Fruit fly (Drosophila melanogaster) whole organism, wandering third instar larva: Measurements from ENCODE around the gene CG5151.

Experiments used
- Abd-B ChIP-seq: fragments of >200 bp; optimal IDR thresholded peaks from 2 replicates; lab custom pipeline; 2017; ENCODE audit warnings: missing biosample characterization, missing genetic modification characterization
- Hnf4 ChIP-seq: fragments of 200-800 bp; sonication (Bioruptor generic); optimal IDR thresholded peaks from 2 replicates; lab custom pipeline; 2016; ENCODE audit warnings: missing biosample characterization, mild to moderate bottlenecking, missing genetic modification characterization
- Hr83 ChIP-seq: fragments of 200-300 bp; sonication (Bioruptor generic); optimal IDR thresholded peaks from 2 replicates; lab custom pipeline; 2016; ENCODE audit warnings: missing biosample characterization, mild to moderate bottlenecking, missing genetic modification characterization, moderate library complexity; ENCODE audit not compliant: poor library complexity, severe bottlenecking
- Myc ChIP-seq: fragments of >200 bp; optimal IDR thresholded peaks from 2 replicates; lab custom pipeline; 2017
- br ChIP-seq: fragments of 200-800 bp; sonication (Bioruptor generic); optimal IDR thresholded peaks from 2 replicates; lab custom pipeline; 2016; ENCODE audit warnings: missing biosample characterization, missing genetic modification characterization
- brk ChIP-seq: fragments of 200-800 bp; sonication (Bioruptor generic); optimal IDR thresholded peaks from 2 replicates; lab custom pipeline; 2016; ENCODE audit warnings: missing biosample characterization, mild to moderate bottlenecking, missing genetic modification characterization
- dl ChIP-seq, 2 experiments: fragments of 175-275, 200-275 bp in 1 of 2; fragments of 200-275 bp in 1 of 2; sonication (Bioruptor generic); optimal IDR thresholded peaks; lab custom pipeline; 2018; ENCODE audit warnings: mild to moderate bottlenecking in 2 of 2, missing biosample characterization in 2 of 2, missing genetic modification characterization in 2 of 2, moderate library complexity in 2 of 2; ENCODE audit not compliant: partially characterized antibody in 2 of 2, insufficient read depth in 1 of 2
- dsf ChIP-seq: sonication (Bioruptor generic); optimal IDR thresholded peaks from 2 replicates; lab custom pipeline; 2016; ENCODE audit warnings: missing biosample characterization, missing genetic modification characterization, borderline replicate concordance
- foxo ChIP-seq, 2 experiments: fragments of 200-800 bp; sonication (Bioruptor generic); optimal IDR thresholded peaks; 2 replicates in 1 of 2; 3 replicates in 1 of 2; lab custom pipeline; 2016 to 2017; ENCODE audit warnings: missing biosample characterization in 2 of 2, missing genetic modification characterization in 2 of 2
- fru ChIP-seq: fragments of 200-800 bp; sonication (Bioruptor generic); optimal IDR thresholded peaks from 3 replicates; lab custom pipeline; 2016; ENCODE audit warnings: missing biosample characterization, mild to moderate bottlenecking, missing genetic modification characterization
- jim ChIP-seq: fragments of 175-275, 200-325 bp; sonication (Bioruptor generic); optimal IDR thresholded peaks from 2 replicates; lab custom pipeline; 2016; ENCODE audit warnings: missing biosample characterization, mild to moderate bottlenecking, missing genetic modification characterization
- usp ChIP-seq: fragments of >200 bp; optimal IDR thresholded peaks from 2 replicates; lab custom pipeline; 2017; ENCODE audit warnings: missing biosample characterization, missing genetic modification characterization

DNA sequence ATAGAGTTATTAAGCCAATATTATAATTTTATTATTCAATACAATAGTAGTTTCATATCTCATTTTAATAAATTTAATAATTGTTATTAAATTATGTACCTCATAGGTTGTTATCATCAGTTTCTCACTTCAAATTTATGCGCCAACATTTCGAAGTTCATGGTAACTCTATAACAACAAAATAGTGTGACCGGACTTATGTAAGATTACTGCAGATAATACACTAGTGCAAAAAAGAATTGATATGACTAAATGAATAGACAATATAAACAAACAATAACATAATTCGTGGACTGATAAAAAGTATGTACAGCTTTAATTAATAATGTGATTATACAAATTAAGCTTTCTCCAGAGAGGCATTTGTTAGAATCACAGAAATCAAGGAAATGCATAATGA lies 42.7 kb downstream of the CG5151 start, which contains the start of gene Strump:
- TF ChIP-seq br (GFP tag; lab: Kevin White, UChicago) (no peak), Hnf4 (GFP tag; lab: Kevin White, UChicago) (no peak), brk (GFP tag; lab: Kevin White, UChicago) (no peak), jim (no peak), usp (GFP tag; lab: Kevin White, UChicago) (no peak), Hr83 (GFP tag; lab: Kevin White, UChicago) (no peak), dsf (GFP tag; lab: Kevin White, UChicago) (no peak), Abd-B (GFP tag; lab: Kevin White, UChicago) (no peak), Myc (lab: Kevin White, UChicago) (no peak), dl (GFP tag; optimal IDR thresholded peaks at IDR 0.05; lab: Kevin White, UChicago; ENCODE audit: insufficient read depth in 1 of 2, partially characterized antibody in 2 of 2) (no peak), fru (GFP tag; lab: Kevin White, UChicago) (no peak), foxo (GFP tag; optimal IDR thresholded peaks at IDR 0.05; lab: Kevin White, UChicago) (no peak)
